Worm (Caenorhabditis elegans): ENCODE results near the gene glod-4.
A peak's percentile ranks its signal among the peaks of the same experiment; 100 is the strongest.

Gene glod-4

ce11 chrIII:4166745-4167144 is 13.3 kb downstream of the glod-4 start, which contains the start of gene rnf-5:
TSS of gene rnf-5 (minus strand) at chrIII:4166845.
- no peak for TF ChIP-seq syd-9 (tag; optimal IDR thresholded peaks at IDR 0.05)
- no peak for TF ChIP-seq ttx-3 (tag; optimal IDR thresholded peaks at IDR 0.05)
- TF ChIP-seq pha-4 (tag; optimal IDR thresholded peaks at IDR 0.05), result no peak
- TF ChIP-seq fkh-6 (tag; optimal IDR thresholded peaks at IDR 0.05), result no peak
- no peak for TF ChIP-seq ets-4 (tag; optimal IDR thresholded peaks at IDR 0.05)
- no peak for TF ChIP-seq F13H6.1 (tag; optimal IDR thresholded peaks at IDR 0.05)
- TF ChIP-seq tbx-2 (tag; optimal IDR thresholded peaks at IDR 0.05), result no peak
- no peak for TF ChIP-seq ceh-18 (tag; optimal IDR thresholded peaks at IDR 0.05)
- TF ChIP-seq lin-11 (tag; optimal IDR thresholded peaks at IDR 0.05), result no peak
- no peak for TF ChIP-seq pros-1 (tag; optimal IDR thresholded peaks at IDR 0.05)
- TF ChIP-seq unc-86 (tag; optimal IDR thresholded peaks at IDR 0.05), result no peak
- TF ChIP-seq che-1 (tag; optimal IDR thresholded peaks at IDR 0.05), result no peak
- TF ChIP-seq dve-1 (tag; optimal IDR thresholded peaks at IDR 0.05), result no peak
- no peak for TF ChIP-seq C38D4.7 (GFP tag; optimal IDR thresholded peaks at IDR 0.05)
- TF ChIP-seq ceh-48 (tag; optimal IDR thresholded peaks at IDR 0.05), result no peak
- no peak for TF ChIP-seq ceh-31 (tag; optimal IDR thresholded peaks at IDR 0.05)
- no peak for TF ChIP-seq gmeb-2 (tag; optimal IDR thresholded peaks at IDR 0.05)
- TF ChIP-seq eyg-1 (tag; optimal IDR thresholded peaks at IDR 0.05), result no peak

ce11 chrIII:4168665-4169064 is 15.3 kb downstream of the glod-4 start, which contains the start of gene ccdc-55:
TSS of gene ccdc-55 (minus strand) at chrIII:4168765.
- TF ChIP-seq unc-3 (GFP tag; conservative IDR thresholded peaks at IDR 0.05), result no peak
- TF ChIP-seq unc-3 (tag; optimal IDR thresholded peaks at IDR 0.05), result no peak
- TF ChIP-seq ceh-31 (tag; optimal IDR thresholded peaks at IDR 0.05), result no peak
- no peak for TF ChIP-seq ttx-3 (tag; optimal IDR thresholded peaks at IDR 0.05)
- TF ChIP-seq mec-3 (tag; optimal IDR thresholded peaks at IDR 0.05; ENCODE audit: borderline replicate concordance), result no peak
- TF ChIP-seq unc-55 (GFP tag; optimal IDR thresholded peaks at IDR 0.05), result no peak
- no peak for TF ChIP-seq C38D4.7 (GFP tag; optimal IDR thresholded peaks at IDR 0.05)
- TF ChIP-seq ztf-16 (tag; optimal IDR thresholded peaks at IDR 0.05), result no peak
- no peak for TF ChIP-seq lin-11 (tag; optimal IDR thresholded peaks at IDR 0.05)
- TF ChIP-seq Y22D7AL.16 (tag; optimal IDR thresholded peaks at IDR 0.05), result no peak
- no peak for TF ChIP-seq pat-9 (tag; optimal IDR thresholded peaks at IDR 0.05)
- TF ChIP-seq elt-2 (tag; optimal IDR thresholded peaks at IDR 0.05), result no peak
- no peak for TF ChIP-seq hlh-8 (tag; optimal IDR thresholded peaks at IDR 0.05)
- TF ChIP-seq ceh-14 (tag; optimal IDR thresholded peaks at IDR 0.05), result no peak
- TF ChIP-seq hlh-13 (GFP tag; optimal IDR thresholded peaks at IDR 0.05), result no peak
- TF ChIP-seq ceh-9 (tag; optimal IDR thresholded peaks at IDR 0.05), result no peak

ce11 chrIII:4170903-4171377 is 17.5 kb downstream of the glod-4 start, which contains the start of the genes rnf-121 and C16C10.4:
TSS of gene rnf-121 (minus strand) at chrIII:4170953.
TSS of gene C16C10.4 (plus strand) at chrIII:4171336.
- peak; percentile 81; the same call in 1 of the 2 replicates for TF ChIP-seq ceh-45 (GFP tag; IDR thresholded peaks at IDR 0.05)
- peak; percentile 89 for TF ChIP-seq ahr-1 (tag; optimal IDR thresholded peaks at IDR 0.05)
- TF ChIP-seq sox-4 (tag; optimal IDR thresholded peaks at IDR 0.05), result peak; percentile 91
- TF ChIP-seq zip-5 (tag; optimal IDR thresholded peaks at IDR 0.05), result peak; percentile 85
- TF ChIP-seq K09A11.1 (tag; optimal IDR thresholded peaks at IDR 0.05; ENCODE audit: insufficient read depth), result peak; percentile 96
- peak; percentile 51 for TF ChIP-seq pqm-1 (tag; optimal IDR thresholded peaks at IDR 0.05)
- peak; percentile 92 for TF ChIP-seq ceh-19 (GFP tag; optimal IDR thresholded peaks at IDR 0.05)
- TF ChIP-seq ceh-30 (tag; optimal IDR thresholded peaks at IDR 0.05), result peak; percentile 93
- TF ChIP-seq tbx-7 (tag; optimal IDR thresholded peaks at IDR 0.05), result peak; percentile 59
- TF ChIP-seq ceh-2 (tag; optimal IDR thresholded peaks at IDR 0.05), result peak; percentile 92
- TF ChIP-seq che-1 (tag; optimal IDR thresholded peaks at IDR 0.05), result peak; percentile 88
- TF ChIP-seq ceh-18 (tag; optimal IDR thresholded peaks at IDR 0.05), result peak; percentile 62
- TF ChIP-seq lim-6 (tag; optimal IDR thresholded peaks at IDR 0.05), result peak; percentile 73
- peak; percentile 94 for TF ChIP-seq hlh-15 (tag; optimal IDR thresholded peaks at IDR 0.05)
- no peak for TF ChIP-seq ama-1 (optimal IDR thresholded peaks at IDR 0.05)
- TF ChIP-seq elt-2 (tag; optimal IDR thresholded peaks at IDR 0.05), result peak; percentile 97
- peak; percentile 88 for TF ChIP-seq gmeb-2 (tag; optimal IDR thresholded peaks at IDR 0.05)
- peak; percentile 83 for TF ChIP-seq T23F11.4 (GFP tag; optimal IDR thresholded peaks at IDR 0.05)
- peak; percentile 38 for TF ChIP-seq unc-42 (tag; optimal IDR thresholded peaks at IDR 0.05)
- TF ChIP-seq tbx-2 (tag; optimal IDR thresholded peaks at IDR 0.05), result peak; percentile 90
- TF ChIP-seq ceh-31 (tag; optimal IDR thresholded peaks at IDR 0.05), result peak; percentile 90
- TF ChIP-seq pag-3 (tag; optimal IDR thresholded peaks at IDR 0.05; ENCODE audit: borderline replicate concordance), result peak; percentile 37
- peak; percentile 91 for TF ChIP-seq ceh-34 (tag; optimal IDR thresholded peaks at IDR 0.05)
- peak; percentile 92 for TF ChIP-seq ttx-3 (tag; optimal IDR thresholded peaks at IDR 0.05)
- peak; percentile 91 for TF ChIP-seq C08G9.2 (tag; optimal IDR thresholded peaks at IDR 0.05)
- TF ChIP-seq ceh-9 (tag; optimal IDR thresholded peaks at IDR 0.05), result no peak
- peak; percentile 83 for TF ChIP-seq nhr-232 (tag; optimal IDR thresholded peaks at IDR 0.05)
